Fruit fly (Drosophila melanogaster): ENCODE measurements around the gene Klp98A.

Gene Klp98A

dm6 chr3R:27558660-27559319 is at the start of gene Klp98A:
Gene Klp98A, minus strand, starts transcription at chr3R:27559145.
- TF ChIP-seq noc (tag; optimal IDR thresholded peaks at IDR 0.05) = no peak

dm6 chr3R:27608536-27608935 is 49.6 kb upstream of the Klp98A start:
- TF ChIP-seq noc (tag; optimal IDR thresholded peaks at IDR 0.05) = no peak

DNA sequence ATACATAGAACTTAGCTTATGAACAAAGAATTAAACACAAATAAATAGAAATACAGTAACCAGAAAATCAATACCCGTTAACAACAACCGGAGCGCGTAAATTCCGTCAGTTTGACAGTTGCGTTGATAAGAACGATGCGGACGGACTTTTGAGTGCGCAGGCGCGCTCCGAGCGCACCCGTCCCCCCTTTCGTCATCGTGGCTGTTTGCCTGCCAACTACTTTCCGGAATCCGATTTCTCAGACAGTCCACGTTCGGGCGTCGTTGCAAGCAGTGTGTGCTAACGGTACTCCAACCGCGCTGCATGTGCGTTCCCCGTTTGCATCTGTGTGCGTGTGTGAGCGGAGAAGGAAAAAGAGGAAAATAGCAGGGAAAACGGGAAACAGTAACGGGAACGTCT is 49.1 kb upstream of the Klp98A start:
- TF ChIP-seq noc (tag; optimal IDR thresholded peaks at IDR 0.05) = no peak

DNA sequence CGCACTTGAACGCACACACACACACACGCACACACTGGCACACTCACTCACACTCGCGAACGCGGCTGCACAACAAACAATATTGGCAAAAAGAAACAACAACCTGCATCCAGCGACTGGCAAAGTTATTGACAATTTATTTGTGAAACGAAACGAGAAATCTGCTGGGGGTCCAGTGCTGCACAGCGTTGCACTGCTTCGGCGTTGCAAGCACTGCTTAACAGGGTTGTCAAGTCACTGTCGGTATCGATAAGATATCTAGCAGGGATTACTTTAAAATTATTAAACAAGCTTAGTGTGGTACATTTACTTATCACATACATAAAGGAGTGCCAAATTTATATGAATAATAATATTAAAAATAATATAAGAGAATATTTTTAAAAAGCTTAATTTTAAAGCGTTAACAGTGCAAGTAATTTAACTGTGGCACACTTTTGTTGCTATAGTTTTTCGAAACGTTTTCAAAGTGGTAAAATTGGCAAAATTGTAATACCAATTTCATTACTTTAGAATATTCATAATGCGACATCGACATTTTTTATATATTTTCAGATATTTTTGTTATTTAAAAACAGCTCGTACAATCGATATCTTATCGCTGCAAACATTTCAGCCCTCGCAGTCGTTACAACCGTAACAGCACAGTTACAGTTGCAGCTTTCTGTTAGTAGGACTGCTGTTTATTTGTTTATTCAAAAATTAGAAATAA is 48.4 kb upstream of the Klp98A start, which contains the start of the genes dsd and Tusp:
TSS of gene dsd (minus strand) at position 179 of the 712 bp plus-strand sequence.
TSS of gene Tusp (plus strand) at position 662 of the 712 bp plus-strand sequence.
- TF ChIP-seq noc (tag; optimal IDR thresholded peaks at IDR 0.05) = peak; percentile 63

DNA sequence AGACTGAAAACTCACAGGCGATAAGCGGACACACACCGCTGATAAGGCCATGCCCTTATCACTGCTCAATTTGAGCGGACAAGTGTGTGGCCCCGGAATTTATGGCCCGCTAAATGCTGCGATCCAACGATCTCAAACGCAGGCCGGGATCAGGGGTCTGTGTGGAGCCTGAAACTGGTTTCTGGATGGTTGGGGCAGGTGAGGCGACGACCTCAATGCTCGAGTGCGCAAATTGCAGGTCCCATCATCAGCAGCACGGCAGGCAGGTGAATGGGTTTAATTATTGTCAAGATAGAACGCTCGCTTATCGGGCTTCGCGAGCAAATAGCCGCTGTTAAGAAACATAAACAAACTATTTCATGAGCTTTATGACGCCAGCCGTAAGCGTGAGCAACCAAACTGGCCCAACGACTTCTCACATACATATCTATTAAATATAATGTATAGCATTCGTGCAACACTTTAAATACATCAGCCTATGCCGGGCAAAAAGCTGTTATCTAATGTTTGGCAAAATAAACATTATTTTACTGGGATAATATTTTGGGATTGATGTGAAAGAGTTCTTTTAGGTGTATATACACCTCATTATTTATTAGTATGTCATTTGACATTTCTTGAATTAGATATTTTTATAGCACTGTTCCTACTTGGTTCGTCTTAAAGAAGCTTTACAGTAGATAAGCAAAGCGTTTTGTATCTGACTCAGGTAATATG is 46.7 kb upstream of the Klp98A start:
- TF ChIP-seq noc (tag; optimal IDR thresholded peaks at IDR 0.05) = peak; percentile 65

DNA sequence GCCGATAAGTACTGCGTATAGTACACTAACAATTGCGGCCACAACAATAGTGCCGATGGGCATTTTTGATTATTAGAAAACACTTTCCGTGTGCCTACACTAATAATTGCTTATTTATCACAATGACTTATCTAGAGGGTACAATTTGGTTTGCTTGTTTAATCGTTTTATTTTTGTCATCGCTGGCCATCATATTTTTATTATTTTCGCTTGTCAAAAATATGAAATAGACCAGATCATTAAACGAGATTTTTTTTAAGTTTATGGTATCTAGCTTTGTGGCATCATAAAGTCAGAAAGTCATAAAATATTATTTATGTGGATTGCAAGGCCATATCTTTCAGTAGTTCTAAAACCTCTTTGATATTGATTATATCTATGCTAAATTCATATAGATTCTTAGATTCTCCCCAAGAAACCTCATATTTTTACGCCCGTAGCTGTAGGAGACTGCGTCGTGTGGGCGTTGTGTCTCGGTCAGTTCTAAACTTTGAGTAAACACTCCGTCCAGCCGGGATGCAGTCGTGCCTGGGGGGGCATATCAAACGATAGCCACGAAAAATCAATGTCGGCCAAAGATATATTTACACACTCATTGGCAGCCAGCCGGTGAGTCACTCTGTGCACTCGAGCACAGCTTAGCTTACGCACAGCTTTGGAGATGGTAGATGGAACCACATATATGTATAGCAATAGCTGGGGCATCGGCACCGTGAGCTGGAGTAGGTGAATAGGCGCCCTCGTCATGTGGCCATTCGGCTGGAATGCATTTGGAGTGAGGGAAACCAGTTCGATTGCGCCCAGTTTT is 45.9 kb upstream of the Klp98A start:
- peak; percentile 65 for TF ChIP-seq noc (tag; optimal IDR thresholded peaks at IDR 0.05)

dm6 chr3R:27603671-27604070 is 44.7 kb upstream of the Klp98A start:
- TF ChIP-seq noc (tag; optimal IDR thresholded peaks at IDR 0.05) = no peak

dm6 chr3R:27597258-27597657 is 38.3 kb upstream of the Klp98A start:
- TF ChIP-seq noc (tag; optimal IDR thresholded peaks at IDR 0.05) = no peak

DNA sequence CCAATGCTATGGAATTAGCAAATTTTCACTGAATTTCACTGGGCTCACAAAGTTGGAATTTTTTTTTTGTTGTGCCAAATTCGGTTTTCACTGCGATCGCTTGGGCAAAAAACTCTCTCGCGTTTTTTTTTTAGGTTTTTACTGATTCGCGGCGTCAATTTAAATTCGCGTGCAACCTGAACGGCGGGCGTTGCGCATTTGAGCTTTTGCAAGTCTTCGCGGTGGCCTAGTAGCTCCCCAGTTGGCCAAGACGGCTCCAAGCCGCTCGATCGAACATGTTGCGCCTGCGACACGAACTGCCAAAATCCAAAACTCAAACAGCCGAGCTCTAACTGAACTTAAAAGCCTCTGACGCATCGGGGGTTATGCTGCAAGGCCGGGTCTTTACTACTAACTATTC is 37.0 kb upstream of the Klp98A start, which contains the start of gene CG5639:
TSS of gene CG5639 (minus strand) at position 152 of the 400 bp plus-strand sequence.
- no peak for TF ChIP-seq noc (tag; optimal IDR thresholded peaks at IDR 0.05)

DNA sequence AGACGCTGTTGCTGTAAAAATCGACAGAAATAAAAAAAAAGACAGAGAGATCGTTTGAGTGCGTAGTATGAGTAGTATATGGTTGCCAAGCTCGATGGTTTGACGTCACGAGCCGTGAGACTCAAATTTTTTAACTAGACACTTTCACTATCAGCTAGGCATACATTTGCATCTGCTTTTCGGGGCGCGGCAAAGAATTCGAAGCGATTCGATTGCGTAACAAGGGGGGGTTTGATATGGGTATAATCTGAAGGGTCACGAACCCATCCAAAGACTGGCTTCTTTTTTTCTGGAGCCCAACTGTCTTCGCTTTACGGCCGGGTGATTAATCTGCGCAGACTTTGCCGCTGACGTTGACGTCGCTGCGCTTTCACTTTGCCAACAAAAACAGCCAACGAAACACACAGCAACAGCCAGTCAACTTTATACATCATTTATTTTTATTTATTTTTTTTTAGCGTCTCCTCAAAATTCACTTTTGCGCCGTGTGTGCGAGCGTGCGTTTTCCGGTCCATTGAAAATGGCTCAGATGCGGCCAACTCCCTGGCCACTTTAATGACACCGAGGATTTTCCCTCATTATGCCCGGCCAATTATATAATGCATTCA is 34.7 kb upstream of the Klp98A start:
- TF ChIP-seq noc (tag; optimal IDR thresholded peaks at IDR 0.05) = no peak

dm6 chr3R:27593174-27593573 is 34.2 kb upstream of the Klp98A start:
- TF ChIP-seq noc (tag; optimal IDR thresholded peaks at IDR 0.05) = no peak

- TF ChIP-seq noc (tag; optimal IDR thresholded peaks at IDR 0.05) = no peak
Measured at dm6 chr3R:27582634-27583181, 23.8 kb upstream of the Klp98A start, which contains the start of gene pins. Gene pins, plus strand, starts transcription at chr3R:27582840.

- peak; percentile 29 for TF ChIP-seq noc (tag; optimal IDR thresholded peaks at IDR 0.05)
Measured at dm6 chr3R:27581890-27582487, 23.0 kb upstream of the Klp98A start, which contains the start of gene wdb. Gene wdb, minus strand, starts transcription at chr3R:27582241.

DNA sequence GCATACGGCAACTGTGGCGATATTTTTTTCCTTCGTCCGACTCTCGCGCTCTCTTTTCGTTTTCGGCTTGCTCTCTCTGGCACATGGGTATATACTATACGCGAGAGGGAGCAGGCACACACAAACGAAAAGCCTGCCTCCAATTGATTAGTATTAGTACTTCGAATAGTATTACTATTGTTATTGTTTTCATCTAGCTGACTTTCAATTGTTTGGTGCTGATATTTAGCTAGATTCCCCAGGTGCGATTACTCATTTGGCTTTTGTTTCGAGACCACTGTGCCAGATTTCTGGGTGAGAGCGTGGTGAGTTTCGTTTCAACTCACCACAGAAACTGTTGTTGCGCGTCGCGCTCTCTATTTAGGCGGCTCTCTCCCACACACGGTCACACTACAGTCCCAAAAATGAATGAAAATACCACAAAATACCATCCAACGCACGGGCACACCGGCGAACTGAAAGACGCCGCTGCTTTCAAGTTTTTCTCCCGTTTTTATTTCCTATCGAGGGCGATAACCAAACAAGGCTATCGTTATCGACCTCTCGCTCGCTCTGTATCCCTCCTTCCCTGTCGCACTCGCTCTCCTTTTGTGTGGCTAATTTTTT is 22.4 kb upstream of the Klp98A start:
- peak; percentile 73 for TF ChIP-seq noc (tag; optimal IDR thresholded peaks at IDR 0.05)

All from whole organism, larva.